Fruit fly (Drosophila melanogaster) whole organism, embryonic: ENCODE results near the gene CG15283.

Source experiments
- Atf6 ChIP-seq: fragments of 200-800 bp; sonication (Bioruptor generic); IDR thresholded peaks from 2 replicates; pipeline ENCODE4 v1.3.6; 2022; ENCODE audit warnings: missing biosample characterization, missing genetic modification characterization
- B-H1 ChIP-seq: fragments of 200-800 bp; sonication (Bioruptor generic); IDR thresholded peaks from 3 replicates; pipeline ENCODE4 v1.3.6; 2022; ENCODE audit warnings: missing biosample characterization, missing genetic modification characterization
- Blimp-1 ChIP-seq: fragments of 200-800 bp; sonication (Bioruptor generic); optimal IDR thresholded peaks from 3 replicates; lab custom pipeline; 2018; ENCODE audit warnings: missing biosample characterization, missing genetic modification characterization, mild to moderate bottlenecking, moderate library complexity, missing genetic modification reagents
- CG10366 ChIP-seq: fragments of 200-800 bp; sonication (Bioruptor generic); IDR thresholded peaks from 2 replicates; pipeline ENCODE4 v1.3.6; 2022; ENCODE audit warnings: missing biosample characterization, missing genetic modification characterization
- CG10431 ChIP-seq: fragments of 200-800 bp; sonication (Bioruptor generic); optimal IDR thresholded peaks from 3 replicates; lab custom pipeline; 2018; ENCODE audit warnings: missing biosample characterization, mild to moderate bottlenecking, missing genetic modification characterization
- CG11504 ChIP-seq: fragments of 200-800 bp; sonication (Bioruptor generic); optimal IDR thresholded peaks from 3 replicates; lab custom pipeline; 2019; ENCODE audit warnings: missing biosample characterization, mild to moderate bottlenecking, missing genetic modification characterization, moderate library complexity
- CG12104 ChIP-seq: fragments of 200-800 bp; sonication (Bioruptor generic); optimal IDR thresholded peaks from 3 replicates; lab custom pipeline; 2016; ENCODE audit warnings: missing biosample characterization, missing genetic modification characterization
- CG12942 ChIP-seq: fragments of 200-800 bp; sonication (Bioruptor generic); optimal IDR thresholded peaks from 3 replicates; lab custom pipeline; 2016; ENCODE audit warnings: missing biosample characterization, missing genetic modification characterization
- CG13775 ChIP-seq: fragments of 200-800 bp; sonication (Bioruptor generic); optimal IDR thresholded peaks from 3 replicates; lab custom pipeline; 2017; ENCODE audit warnings: missing biosample characterization, mild to moderate bottlenecking, missing genetic modification characterization
- CG15073 ChIP-seq: fragments of 200-800 bp; sonication (Bioruptor generic); optimal IDR thresholded peaks from 2 replicates; lab custom pipeline; 2016; ENCODE audit warnings: missing biosample characterization, missing genetic modification characterization
- CG16815 ChIP-seq: fragments of 200-800 bp; sonication (Bioruptor generic); optimal IDR thresholded peaks from 3 replicates; lab custom pipeline; 2017; ENCODE audit warnings: missing biosample characterization, mild to moderate bottlenecking, missing genetic modification characterization
- CG18262 ChIP-seq: fragments of 200-800 bp; optimal IDR thresholded peaks from 3 replicates; lab custom pipeline; 2019; ENCODE audit warnings: missing biosample characterization, mild to moderate bottlenecking, missing genetic modification characterization, moderate library complexity
- CG18476 ChIP-seq: fragments of 200-800 bp; sonication (Bioruptor generic); optimal IDR thresholded peaks from 2 replicates; lab custom pipeline; 2016; ENCODE audit warnings: missing biosample characterization, mild to moderate bottlenecking, missing genetic modification characterization
- CG6683 ChIP-seq: fragments of 200-800 bp; sonication (Bioruptor generic); optimal IDR thresholded peaks from 2 replicates; lab custom pipeline; 2017; ENCODE audit warnings: missing biosample characterization, mild to moderate bottlenecking, missing genetic modification characterization, missing genetic modification reagents
- CG6791 ChIP-seq: fragments of 200-800 bp; sonication (Bioruptor generic); IDR thresholded peaks from 3 replicates; pipeline ENCODE4 v1.3.6; 2022; ENCODE audit warnings: missing biosample characterization, missing genetic modification characterization; ENCODE audit not compliant: partially characterized antibody
- CG6813 ChIP-seq: fragments of 200-800 bp; sonication (Bioruptor generic); optimal IDR thresholded peaks from 2 replicates; lab custom pipeline; 2017; ENCODE audit warnings: missing biosample characterization, missing genetic modification characterization, mild to moderate bottlenecking, moderate library complexity, missing genetic modification reagents
- CG7556 ChIP-seq: fragments of 200-800 bp; sonication (Bioruptor generic); optimal IDR thresholded peaks from 2 replicates; lab custom pipeline; 2017; ENCODE audit warnings: missing biosample characterization, mild to moderate bottlenecking, missing genetic modification characterization
- CG7839 ChIP-seq: fragments of 200-800 bp; sonication (Bioruptor generic); optimal IDR thresholded peaks from 3 replicates; lab custom pipeline; 2018; ENCODE audit warnings: missing biosample characterization, mild to moderate bottlenecking, missing genetic modification characterization, moderate library complexity
- Chrac-16 ChIP-seq: fragments of 200-800 bp; sonication (Bioruptor generic); optimal IDR thresholded peaks from 3 replicates; lab custom pipeline; 2016; ENCODE audit warnings: missing biosample characterization, missing genetic modification characterization
- D19A ChIP-seq: fragments of 200-800 bp; optimal IDR thresholded peaks from 3 replicates; lab custom pipeline; 2019; ENCODE audit warnings: missing biosample characterization, mild to moderate bottlenecking, missing genetic modification characterization, moderate library complexity
- D19B ChIP-seq: fragments of 200-800 bp; sonication (Bioruptor generic); optimal IDR thresholded peaks from 2 replicates; lab custom pipeline; 2017; ENCODE audit warnings: missing biosample characterization, mild to moderate bottlenecking, missing genetic modification characterization
- Dad ChIP-seq: fragments of 200-800 bp; sonication (Bioruptor generic); optimal IDR thresholded peaks from 3 replicates; lab custom pipeline; 2016; ENCODE audit warnings: missing biosample characterization, missing genetic modification characterization
- E2f1 ChIP-seq: fragments of 200-800 bp; sonication (Bioruptor generic); IDR thresholded peaks from 2 replicates; pipeline ENCODE4 v1.3.6; 2022; ENCODE audit warnings: missing biosample characterization, missing genetic modification characterization
- Eip74EF ChIP-seq, 2 experiments: fragments of 200-800 bp in 1 of 2; fragments of >200 bp in 1 of 2; sonication (Bioruptor generic) in 1 of 2; optimal IDR thresholded peaks; 2 replicates each; lab custom pipeline; 2017 to 2019; ENCODE audit warnings: missing biosample characterization in 2 of 2, missing genetic modification characterization in 2 of 2, mild to moderate bottlenecking in 1 of 2, moderate library complexity in 1 of 2
- HHEX ChIP-seq: fragments of 200-800 bp; sonication (Bioruptor generic); optimal IDR thresholded peaks from 3 replicates; lab custom pipeline; 2017; ENCODE audit warnings: missing biosample characterization, mild to moderate bottlenecking, missing genetic modification characterization, missing genetic modification reagents
- Hand ChIP-seq: fragments of 200-800 bp; sonication (Bioruptor generic); optimal IDR thresholded peaks from 2 replicates; lab custom pipeline; 2017; ENCODE audit warnings: mild to moderate bottlenecking, missing biosample characterization, missing genetic modification reagents, missing genetic modification characterization
- Hr51 ChIP-seq, 2 experiments: fragments of 200-800 bp; sonication (Bioruptor generic); optimal IDR thresholded peaks; 2 replicates in 1 of 2; 3 replicates in 1 of 2; lab custom pipeline; 2016 to 2018; ENCODE audit warnings: missing biosample characterization in 2 of 2, missing genetic modification characterization in 2 of 2, mild to moderate bottlenecking in 1 of 2, moderate library complexity in 1 of 2
- Lim3 ChIP-seq: fragments of 200-800 bp; sonication (Bioruptor generic); IDR thresholded peaks from 2 replicates; pipeline ENCODE4 v1.3.6; 2022; ENCODE audit warnings: missing biosample characterization, missing genetic modification characterization
- MBD-R2 ChIP-seq: fragments of 200-800 bp; sonication (Bioruptor generic); IDR thresholded peaks from 2 replicates; pipeline ENCODE4 v1.3.6; 2022; ENCODE audit warnings: missing biosample characterization, missing genetic modification characterization
- Mes4 ChIP-seq: fragments of 200-800 bp; sonication (Bioruptor generic); optimal IDR thresholded peaks from 2 replicates; lab custom pipeline; 2016; ENCODE audit warnings: missing biosample characterization, missing genetic modification characterization
- NK7.1 ChIP-seq: fragments of 200-800 bp; sonication (Bioruptor generic); optimal IDR thresholded peaks from 3 replicates; lab custom pipeline; 2016; ENCODE audit warnings: missing biosample characterization, missing genetic modification characterization
- PHDP ChIP-seq: fragments of 200-800 bp; sonication (Bioruptor generic); optimal IDR thresholded peaks from 3 replicates; lab custom pipeline; 2018; ENCODE audit warnings: missing biosample characterization, mild to moderate bottlenecking, missing genetic modification characterization, moderate library complexity
- Poxn ChIP-seq: fragments of 200-800 bp; sonication (Bioruptor generic); IDR thresholded peaks from 2 replicates; pipeline ENCODE4 v1.3.6; 2022; ENCODE audit warnings: missing biosample characterization, missing genetic modification characterization
- Rx ChIP-seq: fragments of 200-800 bp; sonication (Bioruptor generic); IDR thresholded peaks from 2 replicates; pipeline ENCODE4 v1.3.6; 2022; ENCODE audit warnings: missing biosample characterization, missing genetic modification characterization
- Side ChIP-seq: fragments of 200-800 bp; sonication (Bioruptor generic); optimal IDR thresholded peaks from 2 replicates; lab custom pipeline; 2016; ENCODE audit warnings: missing biosample characterization, missing genetic modification characterization
- Sin3A ChIP-seq: fragments of >200 bp; optimal IDR thresholded peaks from 2 replicates; lab custom pipeline; 2018
- al ChIP-seq: fragments of 200-800 bp; sonication (Bioruptor generic); IDR thresholded peaks from 2 replicates; pipeline ENCODE4 v1.3.6; 2022; ENCODE audit warnings: missing biosample characterization, missing genetic modification characterization
- chinmo ChIP-seq: fragments of 200-800 bp; sonication (Bioruptor generic); IDR thresholded peaks from 4 replicates; pipeline ENCODE4 v1.3.6; 2022; ENCODE audit warnings: missing biosample characterization, missing genetic modification characterization; ENCODE audit not compliant: partially characterized antibody
- dan ChIP-seq: fragments of 200-800 bp; sonication (Bioruptor generic); IDR thresholded peaks from 2 replicates; pipeline ENCODE4 v1.3.6; 2022; ENCODE audit warnings: missing biosample characterization, missing genetic modification characterization
- dmrt99B ChIP-seq: fragments of 200-800 bp; sonication (Bioruptor generic); optimal IDR thresholded peaks from 2 replicates; lab custom pipeline; 2018; ENCODE audit warnings: missing biosample characterization, mild to moderate bottlenecking, missing genetic modification characterization, moderate library complexity
- dpn ChIP-seq, 2 experiments: fragments of 200-800 bp; sonication (Bioruptor generic); optimal IDR thresholded peaks; 3 replicates each; lab custom pipeline; 2016; ENCODE audit warnings: missing biosample characterization in 2 of 2, missing genetic modification characterization in 2 of 2
- emc ChIP-seq: fragments of 200-800 bp; sonication (Bioruptor generic); optimal IDR thresholded peaks from 2 replicates; lab custom pipeline; 2016; ENCODE audit warnings: missing biosample characterization, missing genetic modification characterization
- exex ChIP-seq: fragments of 200-800 bp; sonication (Bioruptor generic); optimal IDR thresholded peaks from 4 replicates; lab custom pipeline; 2018; ENCODE audit warnings: missing biosample characterization, mild to moderate bottlenecking, missing genetic modification characterization, moderate library complexity
- ham ChIP-seq: fragments of 200-800 bp; sonication (Bioruptor generic); IDR thresholded peaks from 2 replicates; pipeline ENCODE4 v1.3.6; 2022; ENCODE audit warnings: missing biosample characterization, missing genetic modification characterization
- her ChIP-seq: fragments of 200-800 bp; sonication (Bioruptor generic); optimal IDR thresholded peaks from 2 replicates; lab custom pipeline; 2016; ENCODE audit warnings: missing biosample characterization, missing genetic modification characterization
- lab ChIP-seq: fragments of 200-800 bp; sonication (Bioruptor generic); optimal IDR thresholded peaks from 3 replicates; lab custom pipeline; 2017; ENCODE audit warnings: missing biosample characterization, missing genetic modification characterization, mild to moderate bottlenecking, moderate library complexity, missing genetic modification reagents
- salm ChIP-seq: fragments of 200-800 bp; sonication (Bioruptor generic); optimal IDR thresholded peaks from 2 replicates; lab custom pipeline; 2018; ENCODE audit warnings: missing biosample characterization, mild to moderate bottlenecking, missing genetic modification characterization
- scrt ChIP-seq: fragments of 200-800 bp; sonication (Bioruptor generic); optimal IDR thresholded peaks from 2 replicates; lab custom pipeline; 2018; ENCODE audit warnings: missing biosample characterization, mild to moderate bottlenecking, missing genetic modification characterization, moderate library complexity
- sug ChIP-seq: fragments of 200-800 bp; optimal IDR thresholded peaks from 2 replicates; lab custom pipeline; 2019; ENCODE audit warnings: missing biosample characterization, mild to moderate bottlenecking, missing genetic modification characterization, moderate library complexity
- tx ChIP-seq: fragments of 200-800 bp; sonication (Bioruptor generic); optimal IDR thresholded peaks from 2 replicates; lab custom pipeline; 2016; ENCODE audit warnings: missing biosample characterization, missing genetic modification characterization
- zen ChIP-seq: fragments of 200-800 bp; sonication (Bioruptor generic); optimal IDR thresholded peaks from 3 replicates; lab custom pipeline; 2018; ENCODE audit warnings: missing biosample characterization, mild to moderate bottlenecking, missing genetic modification characterization, moderate library complexity

Gene CG15283

DNA sequence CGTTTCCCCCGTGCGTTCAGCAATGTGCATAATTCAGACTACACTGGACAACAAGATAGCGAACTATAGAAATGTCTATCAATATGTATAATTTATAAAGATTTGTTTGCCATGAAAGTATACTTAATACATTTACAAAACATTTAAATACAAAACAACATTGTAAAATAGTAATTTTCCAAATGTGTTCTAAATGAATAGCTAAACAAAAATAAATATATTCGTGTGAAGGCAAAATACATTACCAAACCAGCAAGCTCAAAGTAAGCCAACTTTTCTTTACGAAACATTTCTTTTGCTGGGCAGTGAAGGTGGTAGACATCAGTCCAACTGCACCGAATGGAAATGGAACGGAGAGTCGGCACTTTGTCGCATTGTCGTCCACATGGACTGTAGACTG is 24.3 kb upstream of the CG15283 start (continued):
- TF ChIP-seq Hr51 (GFP tag; optimal IDR thresholded peaks at IDR 0.05; lab: Kevin White, UChicago), result peak in 1 of 2 experiments; percentile 65
- no peak; the same call in 1 of the 2 replicates for TF ChIP-seq E2f1 (GFP tag; lab: Robert Waterston, UW)
- TF ChIP-seq Sin3A (lab: Kevin White, UChicago), result no peak
- no peak for TF ChIP-seq Mes4 (GFP tag; lab: Kevin White, UChicago)
- peak; percentile 40 for TF ChIP-seq scrt (GFP tag; lab: Kevin White, UChicago)
- TF ChIP-seq Side (GFP tag; lab: Kevin White, UChicago), result no peak
- TF ChIP-seq CG7839 (tag; lab: Kevin White, UChicago), result peak; percentile 13
- TF ChIP-seq CG10366 (GFP tag; lab: Robert Waterston, UW), result peak; percentile 41
- TF ChIP-seq al, result no peak
- no peak for TF ChIP-seq CG12104 (GFP tag; lab: Kevin White, UChicago)
- peak; percentile 76 for TF ChIP-seq Blimp-1 (GFP tag; lab: Kevin White, UChicago)
- peak; percentile 61 for TF ChIP-seq dmrt99B (tag; lab: Kevin White, UChicago)
- TF ChIP-seq sug, result peak; percentile 2
- TF ChIP-seq CG6813, result peak; percentile 42
- TF ChIP-seq Chrac-16 (GFP tag; lab: Kevin White, UChicago), result peak; percentile 15
- peak in 1 of 2 experiments; percentile 50 for TF ChIP-seq dpn (GFP tag; optimal IDR thresholded peaks at IDR 0.05; lab: Kevin White, UChicago)
- TF ChIP-seq NK7.1 (GFP tag; lab: Kevin White, UChicago), result no peak
- TF ChIP-seq D19A, result peak; percentile 49
- TF ChIP-seq chinmo, result no peak
- peak; percentile 42 for TF ChIP-seq CG13775 (GFP tag; lab: Kevin White, UChicago)
- no peak for TF ChIP-seq CG18476 (GFP tag; lab: Kevin White, UChicago)
- TF ChIP-seq exex (tag; lab: Kevin White, UChicago), result no peak
- no peak for TF ChIP-seq zen (tag; lab: Kevin White, UChicago)
- TF ChIP-seq her (GFP tag; lab: Kevin White, UChicago), result no peak
- no peak for TF ChIP-seq MBD-R2
- no peak for TF ChIP-seq dan (GFP tag; lab: Robert Waterston, UW)
- no peak for TF ChIP-seq CG6791 (GFP tag; lab: Robert Waterston, UW)
- no peak for TF ChIP-seq CG15073 (GFP tag; lab: Kevin White, UChicago)
- no peak for TF ChIP-seq B-H1 (GFP tag; lab: Robert Waterston, UW)
- TF ChIP-seq Eip74EF (GFP tag; optimal IDR thresholded peaks at IDR 0.05; lab: Kevin White, UChicago), result no peak
- peak; percentile 76 for TF ChIP-seq PHDP
- no peak for TF ChIP-seq CG6683 (GFP tag; lab: Kevin White, UChicago)
- TF ChIP-seq Atf6 (GFP tag; lab: Robert Waterston, UW), result no peak
- no peak for TF ChIP-seq ham (GFP tag; lab: Robert Waterston, UW)
- TF ChIP-seq CG7556 (GFP tag; lab: Kevin White, UChicago), result peak; percentile 74
- TF ChIP-seq CG12942, result no peak
- no peak for TF ChIP-seq Hand (GFP tag; lab: Kevin White, UChicago)
- no peak for TF ChIP-seq Rx (GFP tag; lab: Robert Waterston, UW)
- TF ChIP-seq tx (GFP tag; lab: Kevin White, UChicago), result no peak
- TF ChIP-seq CG16815 (GFP tag; lab: Kevin White, UChicago), result peak; percentile 17
- TF ChIP-seq CG18262, result peak; percentile 84
- no peak for TF ChIP-seq Lim3 (GFP tag; lab: Robert Waterston, UW)
- no peak for TF ChIP-seq Dad (GFP tag; lab: Kevin White, UChicago)
- TF ChIP-seq HHEX (GFP tag; lab: Kevin White, UChicago), result peak; percentile 7
- peak; percentile 67 for TF ChIP-seq salm (tag; lab: Kevin White, UChicago)
- TF ChIP-seq CG10431 (GFP tag; lab: Kevin White, UChicago), result peak; percentile 44
- TF ChIP-seq D19B, result no peak
- peak; percentile 61 for TF ChIP-seq lab (GFP tag; lab: Kevin White, UChicago)
- TF ChIP-seq Poxn (GFP tag; lab: Robert Waterston, UW), result no peak
- TF ChIP-seq CG11504 (tag; lab: Kevin White, UChicago), result peak; percentile 85
- TF ChIP-seq emc (GFP tag; lab: Kevin White, UChicago), result no peak
